Fruit fly (Drosophila melanogaster) whole organism, embryonic: ENCODE data around the gene Pka-C3.

Source experiments
- B-H2 ChIP-seq: fragments of 200-800 bp; sonication (Bioruptor generic); optimal IDR thresholded peaks from 2 replicates; lab custom pipeline; 2018; ENCODE audit warnings: missing biosample characterization, mild to moderate bottlenecking, missing genetic modification characterization
- Bteb2 ChIP-seq: fragments of 200-800 bp; sonication (Bioruptor generic); optimal IDR thresholded peaks from 2 replicates; lab custom pipeline; 2016; ENCODE audit warnings: missing biosample characterization, missing genetic modification characterization
- CG10543 ChIP-seq: fragments of 200-800 bp; sonication (Bioruptor generic); optimal IDR thresholded peaks from 3 replicates; lab custom pipeline; 2017; ENCODE audit warnings: missing biosample characterization, mild to moderate bottlenecking, missing genetic modification characterization, moderate library complexity
- CG11247 ChIP-seq: fragments of 200-800 bp; sonication (Bioruptor generic); IDR thresholded peaks from 2 replicates; pipeline ENCODE4 v1.3.6; 2022; ENCODE audit warnings: missing biosample characterization, missing genetic modification characterization
- CG11398 ChIP-seq: fragments of 200-800 bp; sonication (Bioruptor generic); optimal IDR thresholded peaks from 2 replicates; lab custom pipeline; 2016; ENCODE audit warnings: missing biosample characterization, missing genetic modification characterization
- CG11696 ChIP-seq: fragments of 200-800 bp; sonication (Bioruptor generic); IDR thresholded peaks from 2 replicates; pipeline ENCODE4 v1.3.6; 2022; ENCODE audit warnings: missing biosample characterization, missing genetic modification characterization
- CG13775 ChIP-seq: fragments of 200-800 bp; sonication (Bioruptor generic); optimal IDR thresholded peaks from 3 replicates; lab custom pipeline; 2017; ENCODE audit warnings: missing biosample characterization, mild to moderate bottlenecking, missing genetic modification characterization
- CG15514 ChIP-seq: fragments of 200-800 bp; sonication (Bioruptor generic); optimal IDR thresholded peaks from 3 replicates; lab custom pipeline; 2017; ENCODE audit warnings: missing biosample characterization, missing genetic modification characterization, mild to moderate bottlenecking, moderate library complexity, missing genetic modification reagents
- CG17829 ChIP-seq: fragments of 200-800 bp; optimal IDR thresholded peaks from 2 replicates; lab custom pipeline; 2019; ENCODE audit warnings: missing biosample characterization, mild to moderate bottlenecking, missing genetic modification characterization, moderate library complexity
- CG1832 ChIP-seq: fragments of 200-800 bp; sonication (Bioruptor generic); optimal IDR thresholded peaks from 2 replicates; lab custom pipeline; 2017; ENCODE audit warnings: missing biosample characterization, mild to moderate bottlenecking, missing genetic modification characterization, inconsistent platforms
- CG18476 ChIP-seq: fragments of 200-800 bp; sonication (Bioruptor generic); optimal IDR thresholded peaks from 2 replicates; lab custom pipeline; 2016; ENCODE audit warnings: missing biosample characterization, mild to moderate bottlenecking, missing genetic modification characterization
- CG18599 ChIP-seq: fragments of 200-800 bp; sonication (Bioruptor generic); optimal IDR thresholded peaks from 3 replicates; lab custom pipeline; 2017; ENCODE audit warnings: missing biosample characterization, missing genetic modification characterization, mild to moderate bottlenecking, moderate library complexity, missing genetic modification reagents
- CG18764 ChIP-seq: fragments of 200-800 bp; sonication (Bioruptor generic); optimal IDR thresholded peaks from 3 replicates; lab custom pipeline; 2016; ENCODE audit warnings: missing biosample characterization, missing genetic modification characterization
- CG2875 ChIP-seq: fragments of 200-800 bp; sonication (Bioruptor generic); optimal IDR thresholded peaks from 2 replicates; lab custom pipeline; 2017; ENCODE audit warnings: missing biosample characterization, mild to moderate bottlenecking, missing genetic modification characterization, missing genetic modification reagents
- CG30020 ChIP-seq: fragments of 200-800 bp; optimal IDR thresholded peaks from 2 replicates; lab custom pipeline; 2019; ENCODE audit warnings: missing biosample characterization, mild to moderate bottlenecking, missing genetic modification characterization, moderate library complexity
- CG30403 ChIP-seq: fragments of 200-800 bp; sonication (Bioruptor generic); optimal IDR thresholded peaks from 3 replicates; lab custom pipeline; 2016; ENCODE audit warnings: missing biosample characterization, missing genetic modification characterization
- CG31224 ChIP-seq: fragments of 200-800 bp; sonication (Bioruptor generic); IDR thresholded peaks from 2 replicates; pipeline ENCODE4 v1.3.6; 2022; ENCODE audit warnings: missing biosample characterization, missing genetic modification characterization
- CG4282 ChIP-seq: fragments of 200-800 bp; sonication (Bioruptor generic); optimal IDR thresholded peaks from 2 replicates; lab custom pipeline; 2016; ENCODE audit warnings: missing biosample characterization, missing genetic modification characterization
- CG4404 ChIP-seq: fragments of 200-800 bp; sonication (Bioruptor generic); IDR thresholded peaks from 2 replicates; pipeline ENCODE4 v1.3.6; 2022; ENCODE audit warnings: missing biosample characterization, missing genetic modification characterization
- CG4424 ChIP-seq: fragments of 200-800 bp; sonication (Bioruptor generic); optimal IDR thresholded peaks from 3 replicates; lab custom pipeline; 2016; ENCODE audit warnings: missing biosample characterization, missing genetic modification characterization
- CG4707 ChIP-seq: fragments of 200-800 bp; sonication (Bioruptor generic); optimal IDR thresholded peaks from 2 replicates; lab custom pipeline; 2018; ENCODE audit warnings: missing biosample characterization, mild to moderate bottlenecking, missing genetic modification characterization, moderate library complexity
- CG5180 ChIP-seq: fragments of 200-800 bp; sonication (Bioruptor generic); optimal IDR thresholded peaks from 3 replicates; lab custom pipeline; 2017; ENCODE audit warnings: missing biosample characterization, missing genetic modification characterization, mild to moderate bottlenecking, moderate library complexity, missing genetic modification reagents
- D19A ChIP-seq: fragments of 200-800 bp; optimal IDR thresholded peaks from 3 replicates; lab custom pipeline; 2019; ENCODE audit warnings: missing biosample characterization, mild to moderate bottlenecking, missing genetic modification characterization, moderate library complexity
- Dll ChIP-seq: fragments of 200-800 bp; sonication (Bioruptor generic); IDR thresholded peaks from 4 replicates; pipeline ENCODE4 v1.3.6; 2022; ENCODE audit warnings: missing biosample characterization, missing genetic modification characterization; ENCODE audit not compliant: partially characterized antibody
- Ets97D ChIP-seq: fragments of 200-800 bp; sonication (Bioruptor generic); optimal IDR thresholded peaks from 3 replicates; lab custom pipeline; 2016; ENCODE audit warnings: missing biosample characterization, missing genetic modification characterization
- Fer2 ChIP-seq: fragments of 200-800 bp; sonication (Bioruptor generic); optimal IDR thresholded peaks from 2 replicates; lab custom pipeline; 2018; ENCODE audit warnings: missing biosample characterization, mild to moderate bottlenecking, missing genetic modification characterization, moderate library complexity
- HLH3B ChIP-seq: fragments of 200-800 bp; sonication (Bioruptor generic); IDR thresholded peaks from 2 replicates; pipeline ENCODE4 v1.3.6; 2022; ENCODE audit warnings: missing biosample characterization, missing genetic modification characterization
- MESR4 ChIP-seq: fragments of 200-800 bp; sonication (Bioruptor generic); optimal IDR thresholded peaks from 2 replicates; lab custom pipeline; 2018; ENCODE audit warnings: missing biosample characterization, mild to moderate bottlenecking, missing genetic modification characterization, moderate library complexity
- Mad ChIP-seq: fragments of 200-800 bp; sonication (Bioruptor generic); optimal IDR thresholded peaks from 2 replicates; lab custom pipeline; 2016; ENCODE audit warnings: missing biosample characterization, missing genetic modification characterization
- Meics ChIP-seq: fragments of 200-800 bp; sonication (Bioruptor generic); optimal IDR thresholded peaks from 2 replicates; lab custom pipeline; 2017; ENCODE audit warnings: missing biosample characterization, mild to moderate bottlenecking, missing genetic modification characterization
- NK7.1 ChIP-seq: fragments of 200-800 bp; sonication (Bioruptor generic); optimal IDR thresholded peaks from 3 replicates; lab custom pipeline; 2016; ENCODE audit warnings: missing biosample characterization, missing genetic modification characterization
- Sin3A ChIP-seq: fragments of >200 bp; optimal IDR thresholded peaks from 2 replicates; lab custom pipeline; 2018
- Spps ChIP-seq: fragments of 200-800 bp; sonication (Bioruptor generic); optimal IDR thresholded peaks from 2 replicates; lab custom pipeline; 2018; ENCODE audit warnings: missing biosample characterization, mild to moderate bottlenecking, missing genetic modification characterization
- Ssrp ChIP-seq: fragments of 200-800 bp; sonication (Bioruptor generic); optimal IDR thresholded peaks from 2 replicates; lab custom pipeline; 2018; ENCODE audit warnings: missing biosample characterization, mild to moderate bottlenecking, missing genetic modification characterization, moderate library complexity
- Tbp ChIP-seq: fragments of >200 bp; optimal IDR thresholded peaks from 2 replicates; lab custom pipeline; 2018; ENCODE audit warnings: missing biosample characterization, missing genetic modification characterization
- bigmax ChIP-seq: fragments of 200-800 bp; sonication (Bioruptor generic); optimal IDR thresholded peaks from 2 replicates; lab custom pipeline; 2018; ENCODE audit warnings: missing biosample characterization, mild to moderate bottlenecking, missing genetic modification characterization
- bsh ChIP-seq, 2 experiments: fragments of 200-800 bp; sonication (Bioruptor generic); optimal IDR thresholded peaks; 2 replicates each; lab custom pipeline; 2017 to 2018; ENCODE audit warnings: mild to moderate bottlenecking in 2 of 2, missing biosample characterization in 2 of 2, missing genetic modification characterization in 2 of 2, moderate library complexity in 1 of 2
- cato ChIP-seq: fragments of 200-800 bp; sonication (Bioruptor generic); optimal IDR thresholded peaks from 2 replicates; lab custom pipeline; 2016; ENCODE audit warnings: missing biosample characterization, missing genetic modification characterization, borderline replicate concordance
- crol ChIP-seq: fragments of 200-800 bp; sonication (Bioruptor generic); IDR thresholded peaks from 2 replicates; pipeline ENCODE4 v1.3.6; 2022; ENCODE audit warnings: missing biosample characterization, missing genetic modification characterization
- dm ChIP-seq: fragments of 200-800 bp; sonication (Bioruptor generic); optimal IDR thresholded peaks from 3 replicates; lab custom pipeline; 2016; ENCODE audit warnings: missing biosample characterization, missing genetic modification characterization
- ftz-f1 ChIP-seq: fragments of 200-800 bp; sonication (Bioruptor generic); optimal IDR thresholded peaks from 2 replicates; lab custom pipeline; 2016; ENCODE audit warnings: missing biosample characterization, missing genetic modification characterization
- jing ChIP-seq: fragments of 200-800 bp; sonication (Bioruptor generic); optimal IDR thresholded peaks from 2 replicates; lab custom pipeline; 2018; ENCODE audit warnings: missing biosample characterization, mild to moderate bottlenecking, missing genetic modification characterization
- jumu ChIP-seq: fragments of 200-800 bp; sonication (Bioruptor generic); optimal IDR thresholded peaks from 3 replicates; lab custom pipeline; 2016; ENCODE audit warnings: missing biosample characterization, missing genetic modification characterization
- pan ChIP-seq, 4 experiments: fragments of >200 bp in 3 of 4; fragments of 200-800 bp in 1 of 4; sonication (Bioruptor generic) in 1 of 4; optimal IDR thresholded peaks in 3 of 4; IDR thresholded peaks in 1 of 4; 2 replicates each; pipeline versions ENCODE4 v1.3.6 to Lab custom; 2017 to 2022; ENCODE audit warnings: missing biosample characterization in 2 of 4, missing genetic modification characterization in 2 of 4, mixed read lengths in 1 of 4
- ranshi ChIP-seq: fragments of 200-800 bp; sonication (Bioruptor generic); IDR thresholded peaks from 2 replicates; pipeline ENCODE4 v1.3.6; 2022; ENCODE audit warnings: missing biosample characterization, missing genetic modification characterization
- rib ChIP-seq: fragments of 200-800 bp; sonication (Bioruptor generic); IDR thresholded peaks from 2 replicates; pipeline ENCODE4 v1.3.6; 2022; ENCODE audit warnings: missing biosample characterization, missing genetic modification characterization
- slbo ChIP-seq: fragments of 200-800 bp; sonication (Bioruptor generic); IDR thresholded peaks from 2 replicates; pipeline ENCODE4 v1.3.6; 2022; ENCODE audit warnings: missing biosample characterization, missing genetic modification characterization
- sob ChIP-seq: fragments of 200-800 bp; sonication (Bioruptor generic); IDR thresholded peaks from 2 replicates; pipeline ENCODE4 v1.3.6; 2022; ENCODE audit warnings: missing biosample characterization, missing genetic modification characterization
- twi ChIP-seq: fragments of 200-800 bp; optimal IDR thresholded peaks from 2 replicates; lab custom pipeline; 2019; ENCODE audit warnings: missing biosample characterization, mild to moderate bottlenecking, missing genetic modification characterization, moderate library complexity
- tx ChIP-seq: fragments of 200-800 bp; sonication (Bioruptor generic); optimal IDR thresholded peaks from 2 replicates; lab custom pipeline; 2016; ENCODE audit warnings: missing biosample characterization, missing genetic modification characterization

Gene Pka-C3

DNA sequence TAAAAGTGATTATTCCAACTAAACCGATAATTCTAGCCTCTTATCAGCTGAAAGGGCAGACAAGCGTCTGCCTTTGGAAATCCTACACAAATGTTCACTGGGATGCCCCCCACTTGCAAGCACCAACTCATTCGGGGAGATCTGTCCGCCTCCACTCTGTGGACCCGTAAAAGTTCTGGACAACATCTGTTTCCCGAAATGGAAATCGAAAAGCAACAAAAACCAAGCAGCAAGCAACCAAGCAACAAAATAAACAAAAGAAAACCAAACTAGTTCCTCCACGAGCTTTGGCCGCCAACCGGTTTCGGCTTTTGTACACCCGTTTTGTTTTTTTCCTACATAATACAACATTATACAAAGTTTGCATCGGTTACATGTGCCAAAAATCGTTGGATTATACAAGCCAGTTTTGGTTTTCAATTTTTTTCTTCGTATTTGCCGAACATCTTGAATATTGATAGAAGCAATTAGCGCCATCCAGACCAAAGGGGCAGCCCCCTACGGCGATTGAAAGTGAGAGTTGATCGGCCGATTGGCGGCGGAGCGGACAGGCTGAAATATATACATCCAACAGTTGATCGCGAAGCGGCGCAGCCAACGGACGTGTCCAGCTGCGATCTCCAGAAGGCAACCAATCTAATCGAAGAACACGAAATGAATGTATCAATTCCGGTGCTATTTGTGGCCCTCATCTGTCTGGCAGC lies 4.2 kb upstream of the Pka-C3 start, which contains the start of gene CG17032 (continued):
- no peak for TF ChIP-seq bigmax (GFP tag; lab: Kevin White, UChicago)
- 0 out of 2 replicates have a peak, but pooled peaks have one; percentile 17 for TF ChIP-seq sob (GFP tag; lab: Robert Waterston, UW)
- TF ChIP-seq CG18764 (GFP tag; lab: Kevin White, UChicago), result no peak
- no peak for TF ChIP-seq CG4282 (GFP tag; lab: Kevin White, UChicago)
- no peak for TF ChIP-seq CG30403 (GFP tag; lab: Kevin White, UChicago)
- no peak for TF ChIP-seq tx (GFP tag; lab: Kevin White, UChicago)
- TF ChIP-seq Dll, result 0 out of 4 replicates have a peak, but pooled peaks have one; percentile 29
- peak; percentile 47 for TF ChIP-seq twi (tag; lab: Kevin White, UChicago)
- peak; percentile 67 for TF ChIP-seq B-H2 (GFP tag; lab: Kevin White, UChicago)
- no peak for TF ChIP-seq CG11398 (GFP tag; lab: Kevin White, UChicago)
- TF ChIP-seq slbo (GFP tag; lab: Robert Waterston, UW), result no peak
- no peak for TF ChIP-seq CG4404 (GFP tag; lab: Robert Waterston, UW)
- no peak for TF ChIP-seq CG4707 (GFP tag; lab: Kevin White, UChicago)
- peak; percentile 4 for TF ChIP-seq MESR4 (GFP tag; lab: Kevin White, UChicago)
- no peak for TF ChIP-seq crol
- TF ChIP-seq dm, result no peak
- TF ChIP-seq CG1832 (GFP tag; lab: Kevin White, UChicago), result no peak
- TF ChIP-seq rib (GFP tag; lab: Robert Waterston, UW), result peak; percentile 78; the same call in 1 of the 2 replicates
- TF ChIP-seq CG5180 (GFP tag; lab: Kevin White, UChicago), result no peak
- TF ChIP-seq CG31224, result no peak
- peak; percentile 82 for TF ChIP-seq CG10543
- peak; percentile 2 for TF ChIP-seq ftz-f1 (GFP tag; lab: Kevin White, UChicago)
- no peak for TF ChIP-seq D19A (tag; lab: Kevin White, UChicago)
- no peak for TF ChIP-seq Ets97D
- no peak for TF ChIP-seq CG4424 (GFP tag; lab: Kevin White, UChicago)
- no peak for TF ChIP-seq CG11247 (GFP tag; lab: Robert Waterston, UW)
- TF ChIP-seq CG30020 (tag; lab: Kevin White, UChicago), result no peak
- TF ChIP-seq jumu (GFP tag; lab: Kevin White, UChicago), result no peak
- peak in 1 of 2 experiments; percentile 30 for TF ChIP-seq bsh (GFP tag; optimal IDR thresholded peaks at IDR 0.05; lab: Kevin White, UChicago)
- TF ChIP-seq Sin3A (lab: Kevin White, UChicago), result no peak
- no peak for TF ChIP-seq Ssrp (tag; lab: Kevin White, UChicago)
- no peak for TF ChIP-seq Mad (GFP tag; lab: Kevin White, UChicago)
- TF ChIP-seq CG18599 (GFP tag; lab: Kevin White, UChicago), result no peak
- TF ChIP-seq Bteb2 (GFP tag; lab: Kevin White, UChicago), result no peak
- TF ChIP-seq jing (GFP tag; lab: Kevin White, UChicago), result no peak
- TF ChIP-seq Spps (tag; lab: Kevin White, UChicago), result peak; percentile 2
- TF ChIP-seq NK7.1, result no peak
- no peak for TF ChIP-seq CG11696 (GFP tag; lab: Robert Waterston, UW)
- no peak for TF ChIP-seq CG2875 (GFP tag; lab: Kevin White, UChicago)
- TF ChIP-seq HLH3B (GFP tag; lab: Robert Waterston, UW), result no peak
- TF ChIP-seq CG13775 (GFP tag; lab: Kevin White, UChicago), result no peak
- TF ChIP-seq cato (GFP tag; lab: Kevin White, UChicago), result no peak
- no peak for TF ChIP-seq CG17829 (tag; lab: Kevin White, UChicago)
- TF ChIP-seq pan (optimal IDR thresholded peaks at IDR 0.05; lab: Kevin White, UChicago), result no peak
- no peak for TF ChIP-seq pan (GFP tag; optimal IDR thresholded peaks at IDR 0.05 in 1 of 2, IDR thresholded peaks at IDR 0.05 in 1 of 2)
- peak; percentile 26 for TF ChIP-seq CG15514 (GFP tag; lab: Kevin White, UChicago)
- TF ChIP-seq CG18476 (GFP tag; lab: Kevin White, UChicago), result no peak
- TF ChIP-seq ranshi (GFP tag; lab: Robert Waterston, UW), result no peak
- no peak for TF ChIP-seq Tbp (GFP tag; lab: Kevin White, UChicago)
- no peak for TF ChIP-seq Meics (GFP tag; lab: Kevin White, UChicago)
- TF ChIP-seq Fer2 (tag; lab: Kevin White, UChicago), result no peak
